Fruit fly (Drosophila melanogaster): ENCODE data around the gene CG43131.

The CG43131 gene

DNA sequence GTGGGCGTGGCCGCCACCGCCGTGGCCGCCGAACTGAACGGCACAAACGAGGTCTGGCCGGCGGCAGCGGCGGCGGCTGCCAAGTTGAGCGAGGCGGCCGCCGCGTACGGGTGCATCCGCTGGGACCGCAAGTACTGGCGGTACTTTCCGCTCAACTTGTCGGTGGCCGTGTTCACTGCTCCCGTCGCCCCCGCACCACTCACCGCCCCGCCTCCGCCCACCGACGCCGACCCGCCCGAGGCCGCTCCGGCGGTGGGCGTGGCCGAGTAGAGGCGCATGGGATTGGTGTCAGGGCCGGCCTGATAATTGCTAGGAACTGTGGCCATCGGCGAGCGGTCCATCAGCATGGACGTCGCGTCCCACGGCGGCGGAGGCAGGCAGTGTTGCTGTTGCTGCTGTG is 24.6 kb downstream of the CG43131 start:
- TF ChIP-seq CG8478 (optimal IDR thresholded peaks at IDR 0.05), result no peak
- TF ChIP-seq EcR (GFP tag; optimal IDR thresholded peaks at IDR 0.05), result no peak

DNA sequence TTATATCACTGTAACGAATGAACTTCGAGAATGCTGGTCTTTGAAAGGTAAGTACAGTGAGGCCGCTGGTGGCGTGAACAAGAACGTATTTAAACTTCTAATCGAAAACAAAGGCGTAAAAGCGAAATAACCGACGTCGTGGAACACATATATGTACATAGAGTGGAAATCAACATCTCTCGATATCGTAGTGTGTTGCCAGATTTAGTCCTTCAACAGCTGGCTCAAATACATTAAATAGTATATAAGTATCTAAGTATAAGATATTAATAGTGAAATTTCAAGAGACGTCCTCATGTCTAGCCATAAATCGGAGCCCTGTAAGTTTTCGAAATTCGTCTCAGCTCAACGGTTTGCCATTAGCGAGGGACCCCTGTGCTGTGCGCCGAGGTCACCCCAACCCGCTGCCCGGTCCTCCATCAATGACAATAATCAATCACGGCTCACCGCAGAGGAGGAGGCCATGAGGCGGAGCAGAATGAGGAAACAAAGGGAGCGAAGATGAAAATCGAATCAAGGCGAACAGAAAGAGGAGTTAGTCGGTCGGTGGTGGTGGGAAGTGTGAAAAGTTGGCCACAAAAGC is 25.9 kb downstream of the CG43131 start:
- TF ChIP-seq EcR (GFP tag; optimal IDR thresholded peaks at IDR 0.05), result no peak
- no peak for TF ChIP-seq CG8478 (optimal IDR thresholded peaks at IDR 0.05)
- no peak for TF ChIP-seq psq (optimal IDR thresholded peaks at IDR 0.05)
- no peak for TF ChIP-seq Dll (optimal IDR thresholded peaks at IDR 0.05)
- TF ChIP-seq pan (optimal IDR thresholded peaks at IDR 0.05), result no peak
- no peak for TF ChIP-seq usp (GFP tag; optimal IDR thresholded peaks at IDR 0.05)

- TF ChIP-seq psq (optimal IDR thresholded peaks at IDR 0.05) (no peak), EcR (GFP tag; optimal IDR thresholded peaks at IDR 0.05) (peak in 1 of 2 experiments; percentile 66)
Observed at dm6 chr3R:5081671-5082070, 27.3 kb downstream of the CG43131 start.

DNA sequence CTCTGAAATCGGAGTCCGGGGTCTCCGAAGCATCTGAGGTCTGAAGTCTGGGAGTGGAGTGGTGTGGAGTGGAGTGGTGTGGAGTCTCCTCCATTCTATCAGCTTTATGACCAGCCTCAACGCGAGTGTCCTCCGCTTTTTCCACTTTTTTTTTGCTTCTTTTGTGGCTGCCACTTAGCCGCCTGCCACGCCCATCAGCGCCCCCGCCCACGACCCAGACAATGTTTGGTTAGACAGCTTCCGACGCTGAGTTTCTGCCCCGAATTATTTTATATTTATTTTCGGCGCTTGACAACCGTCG is 28.5 kb downstream of the CG43131 start:
- no peak for TF ChIP-seq Dll (optimal IDR thresholded peaks at IDR 0.05)
- no peak for TF ChIP-seq EcR (GFP tag; optimal IDR thresholded peaks at IDR 0.05)
- no peak for TF ChIP-seq CG8478 (optimal IDR thresholded peaks at IDR 0.05)
- no peak for TF ChIP-seq usp (GFP tag; optimal IDR thresholded peaks at IDR 0.05)
- no peak for TF ChIP-seq pan (optimal IDR thresholded peaks at IDR 0.05)
- no peak for TF ChIP-seq psq (optimal IDR thresholded peaks at IDR 0.05)

DNA sequence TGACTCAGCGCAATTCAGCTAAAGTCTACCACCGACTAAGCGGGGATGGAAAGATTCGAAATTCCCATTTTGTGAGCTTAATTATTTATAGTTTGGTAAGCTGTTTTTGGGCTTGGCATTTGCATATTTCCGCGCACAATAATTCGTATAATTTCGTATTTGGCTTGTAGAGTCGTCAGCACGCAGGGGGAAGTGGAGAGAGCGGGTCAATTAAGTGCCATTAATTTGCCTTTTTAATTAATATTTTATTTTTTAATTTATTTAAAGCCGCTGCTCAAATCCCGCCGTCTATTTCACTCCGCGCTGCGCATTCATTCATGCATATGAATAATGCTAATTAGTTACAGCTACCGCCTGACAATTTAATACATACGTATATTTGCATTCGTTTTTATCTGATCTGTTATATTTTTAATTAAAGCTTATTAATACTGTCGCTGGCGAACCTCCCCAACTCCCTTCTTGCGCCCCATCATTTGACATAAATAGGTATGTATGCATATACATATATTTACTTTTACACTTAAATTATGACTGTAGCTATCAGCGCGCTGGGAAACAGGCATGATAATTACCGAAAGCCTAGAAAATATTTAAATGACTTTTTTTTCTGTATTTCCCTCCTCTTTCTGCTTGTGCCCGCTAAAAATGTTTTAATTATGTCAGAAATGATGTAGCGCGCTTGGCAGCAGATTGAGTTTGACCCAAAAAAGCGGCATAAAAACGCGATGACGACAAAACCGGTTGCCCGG is 29.0 kb downstream of the CG43131 start:
- TF ChIP-seq CG8478 (optimal IDR thresholded peaks at IDR 0.05) (no peak), usp (GFP tag; optimal IDR thresholded peaks at IDR 0.05) (no peak), Dll (optimal IDR thresholded peaks at IDR 0.05) (no peak), psq (optimal IDR thresholded peaks at IDR 0.05) (no peak), EcR (GFP tag; optimal IDR thresholded peaks at IDR 0.05) (no peak), pan (optimal IDR thresholded peaks at IDR 0.05) (no peak)

dm6 chr3R:5076835-5077710 is 31.9 kb downstream of the CG43131 start:
- TF ChIP-seq usp (GFP tag; optimal IDR thresholded peaks at IDR 0.05) (no peak), Dll (optimal IDR thresholded peaks at IDR 0.05) (no peak), pan (optimal IDR thresholded peaks at IDR 0.05) (no peak), psq (optimal IDR thresholded peaks at IDR 0.05) (no peak), CG8478 (optimal IDR thresholded peaks at IDR 0.05) (no peak), EcR (GFP tag; optimal IDR thresholded peaks at IDR 0.05) (no peak)

DNA sequence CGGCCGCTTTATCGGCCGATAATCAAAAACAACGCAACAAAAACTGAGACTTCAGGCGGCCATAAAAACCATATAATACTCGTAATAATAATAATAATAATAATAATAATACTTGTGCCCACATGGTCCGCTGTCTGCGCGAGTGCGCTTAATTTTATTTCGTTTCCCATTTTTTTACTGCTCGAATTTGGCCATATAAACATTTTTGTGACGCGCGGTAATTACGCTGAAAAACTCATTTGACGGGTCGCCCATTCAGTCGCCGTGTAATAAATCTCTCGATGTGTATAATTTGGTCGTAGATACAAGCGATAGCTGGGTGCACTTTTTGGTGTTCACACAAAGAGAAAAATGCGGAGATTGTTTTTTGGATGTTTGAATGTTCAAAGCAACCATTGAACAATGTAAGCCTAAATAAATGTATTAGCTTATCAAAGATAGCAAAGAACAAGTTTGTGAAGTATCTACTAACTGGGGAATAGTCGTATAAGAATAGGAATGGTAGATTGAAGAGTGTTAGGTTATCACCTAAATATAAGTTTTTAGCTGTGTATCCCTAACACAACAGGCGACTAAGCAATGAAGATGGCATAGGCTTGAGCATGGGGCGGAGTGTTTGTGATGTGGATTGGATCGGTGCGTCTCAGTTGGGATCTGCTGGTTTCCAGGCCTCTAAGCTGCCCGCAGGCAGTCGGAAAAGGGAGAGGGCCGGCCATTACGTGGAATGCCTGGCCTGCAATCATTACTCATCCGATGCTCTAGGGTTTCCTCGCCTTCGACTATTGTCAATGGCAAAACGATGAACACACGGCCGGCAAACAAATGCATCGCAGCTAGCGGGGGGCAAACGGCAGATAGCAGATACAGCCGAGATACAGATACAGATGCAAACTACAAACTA is 32.8 kb downstream of the CG43131 start:
- no peak for TF ChIP-seq Dll (optimal IDR thresholded peaks at IDR 0.05)
- TF ChIP-seq psq (optimal IDR thresholded peaks at IDR 0.05), result no peak
- TF ChIP-seq CG8478 (optimal IDR thresholded peaks at IDR 0.05), result no peak
- TF ChIP-seq EcR (GFP tag; optimal IDR thresholded peaks at IDR 0.05), result no peak
- no peak for TF ChIP-seq usp (GFP tag; optimal IDR thresholded peaks at IDR 0.05)
- TF ChIP-seq pan (optimal IDR thresholded peaks at IDR 0.05), result no peak

DNA sequence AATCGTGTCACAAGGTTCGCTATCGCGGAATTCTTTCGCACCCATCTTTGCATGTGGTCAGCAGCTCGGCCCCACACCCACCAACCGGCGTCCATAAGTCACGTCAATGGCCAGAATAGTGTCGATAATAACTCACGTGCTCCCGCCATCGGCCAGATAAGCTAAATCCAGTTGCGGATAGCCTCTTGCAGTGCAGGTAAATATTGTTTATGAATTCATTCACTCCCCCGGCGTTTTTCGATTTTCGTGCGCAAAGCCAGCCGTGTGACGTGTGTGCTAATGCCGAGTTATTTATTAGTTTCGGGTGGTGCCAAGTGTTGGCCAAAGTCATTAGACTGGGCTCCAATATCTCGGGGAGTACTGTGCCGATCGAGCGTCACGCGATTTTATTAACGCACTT is 35.2 kb downstream of the CG43131 start:
- TF ChIP-seq Dll (optimal IDR thresholded peaks at IDR 0.05), result no peak
- TF ChIP-seq pan (optimal IDR thresholded peaks at IDR 0.05), result no peak
- TF ChIP-seq usp (GFP tag; optimal IDR thresholded peaks at IDR 0.05), result no peak
- TF ChIP-seq CG8478 (optimal IDR thresholded peaks at IDR 0.05), result no peak
- TF ChIP-seq EcR (GFP tag; optimal IDR thresholded peaks at IDR 0.05), result no peak
- no peak for TF ChIP-seq psq (optimal IDR thresholded peaks at IDR 0.05)

DNA sequence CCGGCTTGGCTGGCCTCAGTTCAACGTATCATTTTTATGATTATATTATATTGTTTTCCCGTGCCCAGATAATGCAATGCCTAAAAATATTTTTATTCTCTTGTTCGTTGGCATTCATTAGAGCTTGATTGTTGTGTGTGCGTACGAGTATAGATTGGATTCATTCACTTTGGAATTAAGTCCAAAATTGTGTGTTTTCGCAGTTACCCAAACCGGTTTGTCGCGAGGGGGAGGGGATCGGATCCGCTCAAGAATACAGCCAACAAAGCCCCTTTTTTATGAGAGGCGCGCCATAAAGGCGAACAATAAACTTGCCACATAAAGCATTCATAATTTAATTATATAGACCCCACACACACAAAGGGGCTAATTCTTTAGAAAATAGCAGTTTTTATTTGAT is 41.6 kb downstream of the CG43131 start:
- no peak for TF ChIP-seq psq (optimal IDR thresholded peaks at IDR 0.05)
- no peak for TF ChIP-seq EcR (GFP tag; optimal IDR thresholded peaks at IDR 0.05)
- no peak for TF ChIP-seq CG8478 (optimal IDR thresholded peaks at IDR 0.05)
- TF ChIP-seq Dll (optimal IDR thresholded peaks at IDR 0.05), result no peak
- no peak for TF ChIP-seq pan (optimal IDR thresholded peaks at IDR 0.05)
- TF ChIP-seq usp (GFP tag; optimal IDR thresholded peaks at IDR 0.05), result no peak

DNA sequence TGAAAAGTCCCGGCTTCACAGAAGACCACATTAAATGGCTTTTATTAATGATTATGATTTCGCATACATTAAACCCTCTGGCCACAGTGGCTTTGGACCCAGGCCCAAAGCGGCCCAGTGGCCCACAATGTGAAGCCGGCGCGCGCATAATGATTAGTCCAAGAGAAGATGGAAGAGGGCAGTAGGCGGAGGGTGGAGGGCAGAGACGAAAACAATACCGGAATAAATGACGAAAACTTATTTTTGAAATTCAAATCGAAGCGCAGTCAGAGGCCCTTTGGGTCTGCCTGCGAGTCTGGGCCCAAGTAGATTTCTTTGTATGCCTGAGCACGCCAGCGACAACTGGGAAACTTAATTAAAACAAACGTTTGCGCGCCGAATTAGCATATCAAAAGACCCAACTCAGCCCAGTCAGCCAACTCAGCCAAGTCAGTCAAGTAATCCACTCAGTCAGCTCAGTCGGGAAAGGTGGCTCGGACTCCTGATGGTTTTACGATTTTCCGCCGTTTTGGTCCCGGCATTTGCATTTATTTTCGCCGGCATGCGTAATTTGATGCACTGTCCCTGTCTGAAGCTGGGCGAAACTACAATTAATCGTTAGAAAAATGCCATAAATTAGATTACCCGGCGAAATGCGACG is 42.3 kb downstream of the CG43131 start:
- TF ChIP-seq Dll (optimal IDR thresholded peaks at IDR 0.05) (no peak), EcR (GFP tag; optimal IDR thresholded peaks at IDR 0.05) (no peak), CG8478 (optimal IDR thresholded peaks at IDR 0.05) (no peak), pan (optimal IDR thresholded peaks at IDR 0.05) (no peak), usp (GFP tag; optimal IDR thresholded peaks at IDR 0.05) (no peak), psq (optimal IDR thresholded peaks at IDR 0.05) (no peak)

DNA sequence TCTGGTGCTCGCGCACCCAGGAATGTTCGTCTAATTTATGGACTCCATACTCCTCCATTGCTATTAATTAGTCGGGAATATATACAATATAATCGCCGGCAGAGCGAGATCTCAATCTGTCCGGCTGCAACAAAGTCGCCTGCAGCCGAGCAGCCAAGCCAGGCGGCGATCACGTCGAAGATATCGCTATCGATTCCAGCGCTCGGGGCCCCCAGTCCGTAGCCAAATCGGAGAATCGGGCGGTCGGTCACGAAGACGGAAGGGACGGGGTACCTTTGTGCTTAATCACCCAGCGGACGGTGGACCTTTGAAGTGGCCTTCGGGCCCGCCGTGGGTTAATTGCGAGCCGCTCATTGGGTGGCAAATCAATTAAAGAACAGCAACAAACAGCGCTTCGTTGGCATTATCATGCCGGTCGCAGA is 43.3 kb downstream of the CG43131 start:
- TF ChIP-seq EcR (GFP tag; optimal IDR thresholded peaks at IDR 0.05) (no peak), CG8478 (optimal IDR thresholded peaks at IDR 0.05) (no peak), pan (optimal IDR thresholded peaks at IDR 0.05) (no peak), Dll (optimal IDR thresholded peaks at IDR 0.05) (no peak), psq (optimal IDR thresholded peaks at IDR 0.05) (no peak), usp (GFP tag; optimal IDR thresholded peaks at IDR 0.05) (no peak)
